Fruit fly (Drosophila melanogaster): Measurements from ENCODE around the gene Osi15.

DNA sequence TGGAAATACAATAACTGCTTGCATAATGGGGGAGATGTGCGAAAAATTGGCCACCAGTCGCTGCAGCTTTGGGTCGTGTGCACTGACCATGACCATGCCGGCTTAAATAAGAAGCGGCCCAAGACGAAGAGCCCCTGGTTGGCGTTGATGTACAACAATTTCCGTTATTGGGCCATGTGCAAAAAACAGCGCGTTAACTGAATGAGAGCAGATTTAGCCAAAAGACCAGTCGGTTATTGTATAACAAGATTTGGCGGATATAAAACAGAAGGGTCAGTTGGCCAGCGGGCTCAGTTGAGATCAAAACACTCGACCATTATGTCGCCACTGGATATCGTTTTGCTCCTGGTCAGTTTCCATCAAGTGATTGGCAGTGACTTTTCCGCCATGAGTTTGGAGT is 37.9 kb upstream of the Osi15 start, which contains the start of gene Osi10a:
- TF ChIP-seq fd3F (GFP tag; optimal IDR thresholded peaks at IDR 0.05) (no peak), Poxn (GFP tag; IDR thresholded peaks at IDR 0.05) (no peak), hth (optimal IDR thresholded peaks at IDR 0.05) (no peak), unc-4 (GFP tag; IDR thresholded peaks at IDR 0.05; ENCODE audit: partially characterized antibody) (no peak), CG3065 (GFP tag; optimal IDR thresholded peaks at IDR 0.05) (no peak), CG34224 (GFP tag; IDR thresholded peaks at IDR 0.05; ENCODE audit: partially characterized antibody) (no peak), Abd-B (GFP tag; optimal IDR thresholded peaks at IDR 0.05) (no peak), CG5180 (GFP tag; optimal IDR thresholded peaks at IDR 0.05) (no peak), tin (GFP tag; optimal IDR thresholded peaks at IDR 0.05) (no peak), Drgx (GFP tag; IDR thresholded peaks at IDR 0.05) (no peak), Oli (tag; optimal IDR thresholded peaks at IDR 0.05) (no peak)
